Fruit fly (Drosophila melanogaster): Measurements from ENCODE around the gene CG14780.

The CG14780 gene

DNA sequence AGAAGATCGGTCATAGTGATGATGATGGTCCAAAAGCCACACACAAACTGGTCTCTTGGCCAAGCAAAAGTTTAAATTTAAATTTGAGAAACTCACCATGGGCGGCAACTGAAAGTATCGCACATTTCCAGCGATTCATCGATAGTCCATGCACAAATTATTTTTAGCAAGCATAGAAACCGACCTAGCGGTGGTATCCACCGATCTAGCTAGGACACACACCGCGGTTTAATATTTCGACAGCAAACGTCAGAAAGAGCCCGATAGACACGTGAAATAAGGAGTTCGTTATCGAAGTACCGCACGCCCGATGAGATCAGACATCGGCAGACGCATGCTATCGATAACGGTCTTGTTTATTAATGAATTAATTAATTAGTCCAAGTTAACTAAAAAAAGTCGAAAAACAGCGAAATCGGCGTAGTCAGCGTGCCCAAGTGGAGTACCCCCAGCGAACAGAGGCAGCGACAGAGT is 40.5 kb downstream of the CG14780 start, which contains the start of gene CG14795 (continued):
- peak; percentile 80 for TF ChIP-seq CG10267 (tag; optimal IDR thresholded peaks at IDR 0.05)
- TF ChIP-seq CG18764 (GFP tag; optimal IDR thresholded peaks at IDR 0.05) = peak; percentile 99
- no peak for TF ChIP-seq CG4820 (GFP tag; optimal IDR thresholded peaks at IDR 0.05)
- TF ChIP-seq croc (GFP tag; conservative IDR thresholded peaks at IDR 0.05) = no peak
- TF ChIP-seq Adf1 (GFP tag; IDR thresholded peaks at IDR 0.05) = peak; percentile 38
- peak; percentile 37 for TF ChIP-seq Hsf (GFP tag; optimal IDR thresholded peaks at IDR 0.05)
- no peak for TF ChIP-seq CG5245 (GFP tag; optimal IDR thresholded peaks at IDR 0.05)
- no peak for TF ChIP-seq en (GFP tag; optimal IDR thresholded peaks at IDR 0.05)
- TF ChIP-seq fru (optimal IDR thresholded peaks at IDR 0.05) = no peak
- TF ChIP-seq fd102C (GFP tag; optimal IDR thresholded peaks at IDR 0.05) = no peak
- TF ChIP-seq CG15479 (GFP tag; optimal IDR thresholded peaks at IDR 0.05) = no peak
- peak; percentile 53; the same call in 1 of the 3 replicates for TF ChIP-seq zfh1 (GFP tag; IDR thresholded peaks at IDR 0.05)
- TF ChIP-seq NfI (GFP tag; optimal IDR thresholded peaks at IDR 0.05) = peak; percentile 2
- TF ChIP-seq Blimp-1 (GFP tag; optimal IDR thresholded peaks at IDR 0.05) = peak; percentile 4
- TF ChIP-seq C15 (GFP tag; IDR thresholded peaks at IDR 0.05) = no peak
- no peak for TF ChIP-seq dimm (GFP tag; IDR thresholded peaks at IDR 0.05)
- peak; percentile 39 to 43 for TF ChIP-seq dpn (GFP tag; optimal IDR thresholded peaks at IDR 0.05)
- no peak for TF ChIP-seq CG8388 (GFP tag; optimal IDR thresholded peaks at IDR 0.05)
- TF ChIP-seq nom (GFP tag; optimal IDR thresholded peaks at IDR 0.05) = no peak
- peak; percentile 49 for TF ChIP-seq CG2120 (GFP tag; optimal IDR thresholded peaks at IDR 0.05)
- TF ChIP-seq az2 (GFP tag; optimal IDR thresholded peaks at IDR 0.05) = no peak
- TF ChIP-seq dm (GFP tag; optimal IDR thresholded peaks at IDR 0.05) = peak; percentile 80
- TF ChIP-seq CG4424 (GFP tag; optimal IDR thresholded peaks at IDR 0.05) = no peak
- peak; percentile 91 for TF ChIP-seq MESR4 (GFP tag; optimal IDR thresholded peaks at IDR 0.05)
- TF ChIP-seq klu (GFP tag; IDR thresholded peaks at IDR 0.05) = no peak
- peak in 1 of 2 experiments; percentile 45 for TF ChIP-seq insv (GFP tag; optimal IDR thresholded peaks at IDR 0.05)
- TF ChIP-seq eve (GFP tag; optimal IDR thresholded peaks at IDR 0.05) = no peak
- TF ChIP-seq CG2678 (tag; optimal IDR thresholded peaks at IDR 0.05) = peak; percentile 13
- no peak for TF ChIP-seq CG13296 (GFP tag; optimal IDR thresholded peaks at IDR 0.05)
- TF ChIP-seq Chrac-16 (GFP tag; optimal IDR thresholded peaks at IDR 0.05) = no peak
- peak; percentile 47 for TF ChIP-seq lilli (GFP tag; optimal IDR thresholded peaks at IDR 0.05)
- TF ChIP-seq bbx (GFP tag; IDR thresholded peaks at IDR 0.05; ENCODE audit: partially characterized antibody) = peak; percentile 97
- TF ChIP-seq Dip3 (GFP tag; optimal IDR thresholded peaks at IDR 0.05) = no peak
- no peak for TF ChIP-seq CG7928 (GFP tag; optimal IDR thresholded peaks at IDR 0.05)
- TF ChIP-seq CG17912 (GFP tag; optimal IDR thresholded peaks at IDR 0.05) = peak; percentile 69
- TF ChIP-seq HLHmδ (GFP tag; optimal IDR thresholded peaks at IDR 0.05) = no peak
- no peak for TF ChIP-seq Mes4 (GFP tag; optimal IDR thresholded peaks at IDR 0.05)
- no peak for TF ChIP-seq Side (GFP tag; optimal IDR thresholded peaks at IDR 0.05)
- TF ChIP-seq CG32772 (GFP tag; IDR thresholded peaks at IDR 0.05) = no peak
- TF ChIP-seq TFAM (GFP tag; optimal IDR thresholded peaks at IDR 0.05) = no peak
- TF ChIP-seq CG10321 (GFP tag; IDR thresholded peaks at IDR 0.05) = no peak
- TF ChIP-seq trh (GFP tag; optimal IDR thresholded peaks at IDR 0.05) = no peak
- TF ChIP-seq rib (GFP tag; IDR thresholded peaks at IDR 0.05) = no peak
- TF ChIP-seq CG31441 (GFP tag; IDR thresholded peaks at IDR 0.05) = no peak
- TF ChIP-seq Nf-YC (tag; optimal IDR thresholded peaks at IDR 0.05) = peak; percentile 58
- peak; percentile 89 for TF ChIP-seq Med (GFP tag)
- peak; percentile 57 for TF ChIP-seq MBD-R2 (GFP tag; IDR thresholded peaks at IDR 0.05)
- peak; percentile 52 for TF ChIP-seq CG9876 (GFP tag; optimal IDR thresholded peaks at IDR 0.05)
- peak; percentile 65; the same call in 2 of the 3 replicates for TF ChIP-seq Dbx (GFP tag; IDR thresholded peaks at IDR 0.05)
- peak; percentile 4 for TF ChIP-seq CG13775 (GFP tag; optimal IDR thresholded peaks at IDR 0.05)
- TF ChIP-seq oc (tag; optimal IDR thresholded peaks at IDR 0.05) = peak; percentile 6
- peak; percentile 22 for TF ChIP-seq Deaf1 (tag; optimal IDR thresholded peaks at IDR 0.05)

Data from whole organism, embryonic.